Worm (Caenorhabditis elegans): ENCODE measurements around the gene C45B2.1.

The C45B2.1 gene

ce11 chrX:6091967-6092366, 6.0 kb downstream of the C45B2.1 start, which contains the start of gene hsp-3 (continued):
- no peak for TF ChIP-seq zip-5 (tag; optimal IDR thresholded peaks at IDR 0.05)
- peak; percentile 54 for TF ChIP-seq hlh-8 (tag; optimal IDR thresholded peaks at IDR 0.05)
- TF ChIP-seq hlh-6 (tag; optimal IDR thresholded peaks at IDR 0.05) = peak; percentile 12
- TF ChIP-seq nfya-1 (tag; optimal IDR thresholded peaks at IDR 0.05) = peak; percentile 100
- no peak for TF ChIP-seq ceh-9 (tag; optimal IDR thresholded peaks at IDR 0.05)
- peak; percentile 67 for TF ChIP-seq eyg-1 (tag; optimal IDR thresholded peaks at IDR 0.05)
- peak; percentile 1 for TF ChIP-seq unc-86 (tag; optimal IDR thresholded peaks at IDR 0.05)
- TF ChIP-seq C08G9.2 (tag; optimal IDR thresholded peaks at IDR 0.05) = peak; percentile 28
- no peak for TF ChIP-seq ttx-3 (tag; optimal IDR thresholded peaks at IDR 0.05)
- no peak for TF ChIP-seq C38D4.7 (GFP tag; optimal IDR thresholded peaks at IDR 0.05)
- no peak for TF ChIP-seq elt-4 (tag; optimal IDR thresholded peaks at IDR 0.05)
- TF ChIP-seq unc-3 (GFP tag; conservative IDR thresholded peaks at IDR 0.05) = no peak
- TF ChIP-seq unc-3 (tag; optimal IDR thresholded peaks at IDR 0.05) = no peak
- no peak for TF ChIP-seq nhr-11 (tag; optimal IDR thresholded peaks at IDR 0.05)
- TF ChIP-seq pax-1 (tag; optimal IDR thresholded peaks at IDR 0.05) = peak; percentile 10
- peak; percentile 97 for TF ChIP-seq ref-2 (tag; optimal IDR thresholded peaks at IDR 0.05)
- no peak for TF ChIP-seq odd-2 (tag; optimal IDR thresholded peaks at IDR 0.05)
- TF ChIP-seq pha-2 (tag; optimal IDR thresholded peaks at IDR 0.05) = no peak
- no peak for TF ChIP-seq Y22D7AL.16 (tag; optimal IDR thresholded peaks at IDR 0.05)
- TF ChIP-seq madf-2 (tag; optimal IDR thresholded peaks at IDR 0.05) = no peak
- peak; percentile 94 for TF ChIP-seq tbx-2 (tag; optimal IDR thresholded peaks at IDR 0.05)
- TF ChIP-seq ahr-1 (tag; optimal IDR thresholded peaks at IDR 0.05) = peak; percentile 21
- peak; percentile 63 for TF ChIP-seq F13H6.1 (tag; optimal IDR thresholded peaks at IDR 0.05)
- TF ChIP-seq fkh-10 (GFP tag; optimal IDR thresholded peaks at IDR 0.05) = no peak
- no peak for TF ChIP-seq sox-4 (tag; optimal IDR thresholded peaks at IDR 0.05)
- peak; percentile 84 for TF ChIP-seq ets-4 (tag; optimal IDR thresholded peaks at IDR 0.05)
- TF ChIP-seq syd-9 (tag; optimal IDR thresholded peaks at IDR 0.05) = peak; percentile 71
- TF ChIP-seq tbx-7 (tag; optimal IDR thresholded peaks at IDR 0.05) = peak; percentile 66
- peak; percentile 81 for TF ChIP-seq ceh-22 (tag; optimal IDR thresholded peaks at IDR 0.05)

ce11 chrX:6092533-6092932, 6.6 kb downstream of the C45B2.1 start:
- TF ChIP-seq C08G9.2 (tag; optimal IDR thresholded peaks at IDR 0.05) = no peak
- TF ChIP-seq ets-4 (tag; optimal IDR thresholded peaks at IDR 0.05) = no peak
- TF ChIP-seq rnt-1 (tag; optimal IDR thresholded peaks at IDR 0.05) = peak; percentile 13
- no peak for TF ChIP-seq ceh-18 (tag; optimal IDR thresholded peaks at IDR 0.05)
- TF ChIP-seq sox-4 (tag; optimal IDR thresholded peaks at IDR 0.05) = no peak
- no peak for TF ChIP-seq ceh-34 (tag; optimal IDR thresholded peaks at IDR 0.05)

- TF ChIP-seq nfya-1 (tag; optimal IDR thresholded peaks at IDR 0.05) = peak; percentile 43
- TF ChIP-seq unc-86 (tag; optimal IDR thresholded peaks at IDR 0.05) = no peak
These were observed 7.1 kb downstream of the C45B2.1 start, which contains the start of gene C15H9.5 for ce11 chrX:6093046-6093445. TSS of gene C15H9.5 (plus strand) at chrX:6093300.

- TF ChIP-seq ceh-31 (tag; optimal IDR thresholded peaks at IDR 0.05) (peak; percentile 57), tbx-2 (tag; optimal IDR thresholded peaks at IDR 0.05) (peak; percentile 53), ceh-14 (tag; optimal IDR thresholded peaks at IDR 0.05) (peak; percentile 40), unc-42 (tag; optimal IDR thresholded peaks at IDR 0.05) (peak; percentile 61), ceh-19 (GFP tag; optimal IDR thresholded peaks at IDR 0.05) (peak; percentile 6), ceh-48 (tag; optimal IDR thresholded peaks at IDR 0.05) (peak; percentile 14), unc-55 (GFP tag; optimal IDR thresholded peaks at IDR 0.05) (peak; percentile 31), pha-2 (tag; optimal IDR thresholded peaks at IDR 0.05) (peak; percentile 71), lim-6 (tag; optimal IDR thresholded peaks at IDR 0.05) (no peak), lin-11 (tag; optimal IDR thresholded peaks at IDR 0.05) (no peak), hlh-30 (tag; optimal IDR thresholded peaks at IDR 0.05; ENCODE audit: insufficient read depth) (no peak), ref-2 (tag; optimal IDR thresholded peaks at IDR 0.05) (peak; percentile 23), nfya-1 (tag; optimal IDR thresholded peaks at IDR 0.05) (peak; percentile 74), hlh-8 (tag; optimal IDR thresholded peaks at IDR 0.05) (no peak), sdc-2 (tag; optimal IDR thresholded peaks at IDR 0.05) (peak; percentile 56), fkh-6 (tag; optimal IDR thresholded peaks at IDR 0.05) (no peak), mec-3 (tag; optimal IDR thresholded peaks at IDR 0.05; ENCODE audit: borderline replicate concordance) (no peak), ceh-24 (tag; optimal IDR thresholded peaks at IDR 0.05) (no peak), rnt-1 (tag; optimal IDR thresholded peaks at IDR 0.05) (peak; percentile 2), ztf-16 (tag; optimal IDR thresholded peaks at IDR 0.05) (no peak), sox-2 (GFP tag; IDR thresholded peaks at IDR 0.05) (peak; percentile 76)
These were observed 11.6 kb downstream of the C45B2.1 start, which contains the start of gene C15H9.4 for ce11 chrX:6097551-6097950. TSS of gene C15H9.4 (plus strand) at chrX:6097643.

Measured in whole organism, late embryonic.